Worm (Caenorhabditis elegans) whole organism, L1 larva: ENCODE data around the gene B0410.1.

Experiments used
- C16A3.4 ChIP-seq: fragments of 150-350 bp; optimal IDR thresholded peaks from 2 replicates; lab custom pipeline; 2014; ENCODE audit warnings: missing biosample characterization, missing genetic modification characterization
- aha-1 ChIP-seq: fragments of 150-350 bp; optimal IDR thresholded peaks from 2 replicates; lab custom pipeline; 2014; ENCODE audit warnings: missing biosample characterization, missing genetic modification characterization
- aly-2 ChIP-seq: fragments of 150-350 bp; optimal IDR thresholded peaks from 2 replicates; lab custom pipeline; 2014; ENCODE audit warnings: missing biosample characterization, missing genetic modification characterization
- dsc-1 ChIP-seq: sonication (generic microtip); optimal IDR thresholded peaks from 2 replicates; lab custom pipeline; 2016; ENCODE audit warnings: mild to moderate bottlenecking, missing genetic modification characterization, missing compliant biosample characterization
- fkh-10 ChIP-seq: sonication (generic microtip); optimal IDR thresholded peaks from 2 replicates; lab custom pipeline; 2017; ENCODE audit warnings: missing biosample characterization, missing genetic modification reagents, missing genetic modification characterization
- isw-1 ChIP-seq: fragments of 200-800 bp; sonication (Bioruptor generic); IDR thresholded peaks from 2 replicates; pipeline ENCODE4 v1.3.6; 2022; ENCODE audit warnings: missing genetic modification characterization, missing compliant biosample characterization
- jun-1 ChIP-seq: fragments of 150-350 bp; optimal IDR thresholded peaks from 2 replicates; lab custom pipeline; 2014; ENCODE audit warnings: missing biosample characterization, missing genetic modification reagents, missing genetic modification characterization
- lsy-2 ChIP-seq, 2 experiments: fragments of 150-350 bp; optimal IDR thresholded peaks; 2 replicates each; lab custom pipeline; 2014; ENCODE audit warnings: missing biosample characterization in 2 of 2, missing genetic modification characterization in 2 of 2
- pag-3 ChIP-seq: sonication (generic microtip); optimal IDR thresholded peaks from 2 replicates; lab custom pipeline; 2017; ENCODE audit warnings: missing genetic modification characterization, mild to moderate bottlenecking, missing compliant biosample characterization, antibody characterized with exemption, borderline replicate concordance; ENCODE audit not compliant: insufficient read depth
- snpc-4 ChIP-seq: fragments of 150-350 bp; optimal IDR thresholded peaks from 2 replicates; lab custom pipeline; 2014; ENCODE audit warnings: missing biosample characterization, missing genetic modification characterization
- sptf-1 ChIP-seq: fragments of 150-350 bp; optimal IDR thresholded peaks from 2 replicates; lab custom pipeline; 2014; ENCODE audit warnings: missing biosample characterization, missing genetic modification characterization
- unc-130 ChIP-seq: fragments of 150-350 bp; optimal IDR thresholded peaks from 2 replicates; lab custom pipeline; 2017; ENCODE audit warnings: missing biosample characterization, missing genetic modification characterization, inconsistent platforms
- zag-1 ChIP-seq: fragments of 150-350 bp; optimal IDR thresholded peaks from 2 replicates; lab custom pipeline; 2014; ENCODE audit warnings: missing biosample characterization, missing genetic modification characterization

- TF ChIP-seq jun-1 (tag; lab: Kevin White, UChicago) (no peak), snpc-4 (tag; lab: Kevin White, UChicago) (no peak), zag-1 (no peak), aly-2 (no peak), C16A3.4 (tag; lab: Kevin White, UChicago) (no peak), pag-3 (no peak), aha-1 (tag; lab: Kevin White, UChicago) (no peak), lsy-2 (tag; optimal IDR thresholded peaks at IDR 0.05; lab: Kevin White, UChicago) (no peak), fkh-10 (GFP tag; lab: Kevin White, UChicago) (no peak), unc-130 (tag; lab: Kevin White, UChicago) (no peak), isw-1 (GFP tag; lab: Robert Waterston, UW) (no peak), dsc-1 (no peak), sptf-1 (no peak)
Measured at ce11 chrX:2900897-2901496, 6.6 kb downstream of the B0410.1 start.
